Worm (Caenorhabditis elegans): ENCODE measurements around the gene srh-172.
"Not testable (repeated sequence)": the region's sequence is repeated elsewhere in the genome, so short reads cannot be mapped to it uniquely, and the experiment has no call there.

The srh-172 gene

DNA sequence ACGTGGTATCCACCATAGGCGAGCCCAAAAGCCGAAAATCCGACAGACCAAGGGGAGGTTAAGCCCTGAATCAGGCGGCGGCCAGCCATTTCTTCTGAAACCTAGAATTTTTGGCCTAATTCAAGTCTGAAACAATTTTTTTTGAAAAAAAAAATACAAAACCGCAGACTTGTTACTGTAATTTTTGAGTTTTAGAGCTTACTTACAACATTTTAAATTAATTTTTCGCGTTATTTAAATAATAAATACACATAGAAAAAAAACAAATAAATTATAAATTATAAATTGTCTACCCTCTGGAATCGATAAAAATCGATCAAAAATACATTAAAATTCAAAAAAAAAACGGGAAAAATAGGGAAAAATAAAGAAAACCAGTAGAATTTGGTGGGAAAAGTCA is 12.3 kb upstream of the srh-172 start, which contains the start of gene dhs-24:
Gene dhs-24 (minus strand): TSS at position 101 of the 400 bp plus-strand sequence.
- TF ChIP-seq nhr-77 (tag; optimal IDR thresholded peaks at IDR 0.05) (no peak), nhr-21 (tag; optimal IDR thresholded peaks at IDR 0.05) (no peak), unc-62 (GFP tag; optimal IDR thresholded peaks at IDR 0.05) (no peak), ztf-11 (tag; optimal IDR thresholded peaks at IDR 0.05) (no peak), elt-1 (tag; optimal IDR thresholded peaks at IDR 0.05) (no peak), nhr-23 (tag; optimal IDR thresholded peaks at IDR 0.05) (no peak), ama-1 (optimal IDR thresholded peaks at IDR 0.05) (no peak), sma-3 (GFP tag; optimal IDR thresholded peaks at IDR 0.05) (no peak), lin-39 (tag; optimal IDR thresholded peaks at IDR 0.05) (no peak), ceh-16 (tag; optimal IDR thresholded peaks at IDR 0.05) (no peak), nhr-6 (tag; optimal IDR thresholded peaks at IDR 0.05) (no peak), nhr-237 (tag; optimal IDR thresholded peaks at IDR 0.05) (no peak)

DNA sequence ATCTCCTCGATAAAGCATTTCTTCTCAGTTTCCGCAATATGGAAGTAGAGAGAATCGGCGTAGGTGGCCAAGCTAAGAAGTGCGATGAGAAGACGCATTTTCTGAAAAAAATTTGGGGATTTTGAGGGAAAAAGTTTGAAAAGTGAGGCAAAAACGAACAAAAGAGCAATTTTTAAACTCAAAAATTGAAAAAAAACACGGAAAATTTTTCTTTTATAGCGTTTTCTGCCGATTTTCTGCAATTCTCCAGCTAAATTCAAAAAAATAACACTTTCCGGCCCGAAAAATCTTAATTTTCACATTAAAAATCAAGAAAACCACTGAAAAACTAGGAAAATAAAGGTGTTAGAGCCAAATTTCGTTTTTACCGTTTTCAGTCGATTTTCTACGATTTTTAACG is 9.9 kb upstream of the srh-172 start, which contains the start of gene tmed-4:
Gene tmed-4 (minus strand): TSS at position 101 of the 400 bp plus-strand sequence.
- not testable (repeated sequence) for TF ChIP-seq mdl-1 (tag; optimal IDR thresholded peaks at IDR 0.05); Y55F3AM.14 (GFP tag; optimal IDR thresholded peaks at IDR 0.05); skn-1 (tag; optimal IDR thresholded peaks at IDR 0.05)

DNA sequence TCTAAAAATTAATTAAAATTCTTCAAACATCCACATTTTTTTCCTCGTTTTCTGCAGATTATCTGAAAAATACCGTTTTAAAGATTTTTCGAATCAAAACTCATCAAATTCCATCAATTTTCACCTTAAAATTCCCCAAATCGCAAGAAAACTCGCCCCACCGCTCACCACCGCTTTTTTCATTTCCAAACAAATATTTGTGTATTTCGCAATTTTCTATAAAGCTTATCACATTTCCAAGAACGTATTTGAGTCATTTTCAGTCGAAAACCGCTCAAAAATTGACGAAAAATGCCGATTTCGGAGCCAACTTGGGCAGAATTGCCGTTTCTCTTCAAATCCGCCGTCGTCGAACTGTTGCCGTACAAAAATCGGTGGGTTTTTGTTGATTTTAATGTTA is 9.1 kb upstream of the srh-172 start, which contains the start of gene Y60A3A.8:
Gene Y60A3A.8 (plus strand): TSS at position 258 of the 400 bp plus-strand sequence.
- not testable (repeated sequence) for TF ChIP-seq alr-1 (tag; optimal IDR thresholded peaks at IDR 0.05); sma-9 (GFP tag; optimal IDR thresholded peaks at IDR 0.05); sma-9 (tag; optimal IDR thresholded peaks at IDR 0.05); lsy-2 (tag; optimal IDR thresholded peaks at IDR 0.05)

DNA sequence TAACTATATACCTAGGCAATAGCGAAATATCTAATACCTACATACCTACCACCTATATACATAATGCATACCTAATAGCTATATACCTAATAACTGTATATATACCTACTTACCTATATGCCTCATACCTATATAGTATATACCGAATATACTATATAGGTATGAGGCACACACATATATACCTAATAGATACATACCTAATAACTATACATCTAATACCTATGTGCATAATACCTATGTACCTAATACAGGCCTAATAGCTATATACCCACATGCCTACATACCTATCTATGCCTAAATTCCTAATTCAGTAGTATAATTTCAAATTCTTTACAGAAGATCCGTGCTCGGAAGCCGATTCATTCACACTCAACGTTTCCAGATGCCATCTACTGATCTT is 4.4 kb upstream of the srh-172 start:
- no peak for TF ChIP-seq F13H6.1 (tag; optimal IDR thresholded peaks at IDR 0.05)
- no peak for TF ChIP-seq gmeb-1 (tag; optimal IDR thresholded peaks at IDR 0.05)
- no peak for TF ChIP-seq sma-3 (GFP tag; optimal IDR thresholded peaks at IDR 0.05)
- no peak for TF ChIP-seq nhr-77 (tag; optimal IDR thresholded peaks at IDR 0.05)
- no peak for TF ChIP-seq ztf-1 (GFP tag; conservative IDR thresholded peaks at IDR 0.05)
- no peak for TF ChIP-seq ztf-11 (tag; optimal IDR thresholded peaks at IDR 0.05)
- TF ChIP-seq nhr-11 (tag; optimal IDR thresholded peaks at IDR 0.05), result no peak
- no peak for TF ChIP-seq zag-1 (tag; optimal IDR thresholded peaks at IDR 0.05)
- no peak for TF ChIP-seq nhr-237 (tag; optimal IDR thresholded peaks at IDR 0.05)
- TF ChIP-seq snpc-4 (tag; optimal IDR thresholded peaks at IDR 0.05), result no peak
- no peak for TF ChIP-seq R02D3.7 (tag; optimal IDR thresholded peaks at IDR 0.05)
- no peak for TF ChIP-seq lsy-2 (tag; optimal IDR thresholded peaks at IDR 0.05)
- TF ChIP-seq ztf-4 (tag; optimal IDR thresholded peaks at IDR 0.05), result no peak
- no peak for TF ChIP-seq blmp-1 (tag; optimal IDR thresholded peaks at IDR 0.05; ENCODE audit: insufficient read depth)
- no peak for TF ChIP-seq aly-2 (tag; optimal IDR thresholded peaks at IDR 0.05)
- TF ChIP-seq ama-1 (optimal IDR thresholded peaks at IDR 0.05), result no peak
- no peak for TF ChIP-seq fos-1 (tag; optimal IDR thresholded peaks at IDR 0.05)
- TF ChIP-seq C34F6.9 (tag; optimal IDR thresholded peaks at IDR 0.05), result no peak
- TF ChIP-seq ceh-82 (tag; optimal IDR thresholded peaks at IDR 0.05), result no peak

DNA sequence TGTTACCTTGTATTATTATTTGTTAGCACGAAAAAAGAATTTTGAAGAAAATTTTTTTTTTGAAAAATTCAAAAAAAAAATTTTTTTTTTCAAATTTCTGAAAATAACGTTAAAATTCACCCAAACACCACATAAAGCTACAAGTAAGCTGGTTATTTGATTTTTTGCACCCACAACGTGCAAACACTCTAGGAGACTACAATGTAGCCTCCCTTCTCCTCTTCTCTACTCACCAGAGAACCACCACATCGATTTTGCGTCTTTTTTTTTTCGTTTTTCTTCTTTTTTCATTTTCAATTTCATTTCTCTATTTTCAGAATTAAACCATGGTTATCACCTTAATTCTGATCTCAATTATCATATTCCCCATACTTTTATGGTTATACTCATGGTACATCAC is 3.7 kb upstream of the srh-172 start, which contains the start of gene abhd-3.1:
Gene abhd-3.1 (plus strand): TSS at position 318 of the 400 bp plus-strand sequence.
- no peak for TF ChIP-seq ceh-82 (tag; optimal IDR thresholded peaks at IDR 0.05)
- peak; percentile 28 for TF ChIP-seq unc-55 (GFP tag; optimal IDR thresholded peaks at IDR 0.05)

DNA sequence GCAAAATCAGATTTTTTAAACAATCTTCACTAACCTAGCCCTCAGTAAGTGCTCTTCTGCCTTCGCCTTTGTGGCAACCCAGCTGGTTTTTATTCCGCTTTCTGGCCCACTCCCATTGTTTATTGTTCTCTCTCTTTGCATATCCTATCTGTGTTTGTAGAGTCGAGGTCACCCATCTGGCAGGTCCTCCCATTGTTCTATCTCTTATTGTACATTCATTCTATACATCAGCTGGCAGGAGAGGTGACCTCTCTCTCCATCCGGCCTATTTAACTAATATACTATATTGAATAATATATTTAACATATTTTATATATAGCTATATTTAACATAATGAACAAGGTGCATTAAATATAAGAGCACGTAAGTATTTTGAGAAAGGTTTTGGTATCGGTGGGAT is 3.1 kb downstream of the srh-172 start:
- TF ChIP-seq nhr-6 (tag; optimal IDR thresholded peaks at IDR 0.05), result no peak
- no peak for TF ChIP-seq aly-2 (tag; optimal IDR thresholded peaks at IDR 0.05)
- no peak for TF ChIP-seq nhr-12 (tag; optimal IDR thresholded peaks at IDR 0.05)
- no peak for TF ChIP-seq R02D3.7 (tag; optimal IDR thresholded peaks at IDR 0.05)
- no peak for TF ChIP-seq crh-2 (tag; optimal IDR thresholded peaks at IDR 0.05)
- TF ChIP-seq fos-1 (tag; optimal IDR thresholded peaks at IDR 0.05), result no peak
- no peak for TF ChIP-seq nhr-11 (tag; optimal IDR thresholded peaks at IDR 0.05)
- no peak for TF ChIP-seq elt-3 (tag; optimal IDR thresholded peaks at IDR 0.05)
- TF ChIP-seq sma-9 (GFP tag; optimal IDR thresholded peaks at IDR 0.05), result no peak
- TF ChIP-seq sma-9 (tag; optimal IDR thresholded peaks at IDR 0.05), result no peak
- TF ChIP-seq elt-1 (tag; optimal IDR thresholded peaks at IDR 0.05), result no peak
- TF ChIP-seq Y55F3AM.14 (GFP tag; optimal IDR thresholded peaks at IDR 0.05), result no peak
- TF ChIP-seq ceh-16 (tag; optimal IDR thresholded peaks at IDR 0.05), result no peak
- no peak for TF ChIP-seq lin-11 (tag; optimal IDR thresholded peaks at IDR 0.05)
